Worm (Caenorhabditis elegans): Measurements from ENCODE around the gene F41B4.2.

The F41B4.2 gene

DNA sequence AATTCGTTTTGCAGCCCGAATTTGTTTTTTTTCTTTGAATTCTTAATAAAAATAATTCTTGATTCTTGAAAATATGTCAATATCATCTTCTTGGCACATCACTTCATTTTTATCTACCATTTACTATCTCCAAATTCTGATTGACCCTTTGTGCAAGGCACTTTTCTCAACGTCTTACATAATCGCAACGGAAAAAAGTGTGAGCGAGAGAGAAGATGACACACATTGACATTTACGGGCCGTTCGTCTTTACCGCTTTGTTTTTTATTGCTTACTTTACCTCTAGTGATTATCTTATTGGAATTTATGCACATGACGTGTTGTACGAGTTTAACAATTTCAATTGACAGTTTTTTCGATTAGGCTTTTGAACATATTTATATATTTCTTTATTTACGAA is 13.5 kb upstream of the F41B4.2 start:
- TF ChIP-seq elt-2 (tag; optimal IDR thresholded peaks at IDR 0.05) (peak; percentile 51), dmd-4 (tag; optimal IDR thresholded peaks at IDR 0.05; ENCODE audit: borderline replicate concordance) (no peak), hlh-8 (tag; optimal IDR thresholded peaks at IDR 0.05) (no peak), rnt-1 (tag; optimal IDR thresholded peaks at IDR 0.05) (no peak)

ce11 chrX:6845934-6846333 is 10.9 kb upstream of the F41B4.2 start, which contains the start of gene C53B7.2:
Gene C53B7.2 (plus strand): TSS chrX:6846234.
- TF ChIP-seq gmeb-2 (tag; optimal IDR thresholded peaks at IDR 0.05) (no peak), fkh-10 (GFP tag; optimal IDR thresholded peaks at IDR 0.05) (no peak), lin-11 (tag; optimal IDR thresholded peaks at IDR 0.05) (no peak), madf-2 (tag; optimal IDR thresholded peaks at IDR 0.05) (no peak), Y22D7AL.16 (tag; optimal IDR thresholded peaks at IDR 0.05) (no peak), ceh-2 (tag; optimal IDR thresholded peaks at IDR 0.05) (no peak), ets-4 (tag; optimal IDR thresholded peaks at IDR 0.05) (no peak), pha-4 (tag; optimal IDR thresholded peaks at IDR 0.05) (no peak), sox-4 (tag; optimal IDR thresholded peaks at IDR 0.05) (no peak), rnt-1 (tag; optimal IDR thresholded peaks at IDR 0.05) (no peak), hlh-13 (GFP tag; optimal IDR thresholded peaks at IDR 0.05) (no peak), K09A11.1 (tag; optimal IDR thresholded peaks at IDR 0.05; ENCODE audit: insufficient read depth) (no peak), pat-9 (tag; optimal IDR thresholded peaks at IDR 0.05) (no peak), npax-4 (tag; optimal IDR thresholded peaks at IDR 0.05) (no peak), ama-1 (optimal IDR thresholded peaks at IDR 0.05) (no peak), pqm-1 (tag; optimal IDR thresholded peaks at IDR 0.05) (no peak), lim-6 (tag; optimal IDR thresholded peaks at IDR 0.05) (no peak), dve-1 (tag; optimal IDR thresholded peaks at IDR 0.05) (no peak)

DNA sequence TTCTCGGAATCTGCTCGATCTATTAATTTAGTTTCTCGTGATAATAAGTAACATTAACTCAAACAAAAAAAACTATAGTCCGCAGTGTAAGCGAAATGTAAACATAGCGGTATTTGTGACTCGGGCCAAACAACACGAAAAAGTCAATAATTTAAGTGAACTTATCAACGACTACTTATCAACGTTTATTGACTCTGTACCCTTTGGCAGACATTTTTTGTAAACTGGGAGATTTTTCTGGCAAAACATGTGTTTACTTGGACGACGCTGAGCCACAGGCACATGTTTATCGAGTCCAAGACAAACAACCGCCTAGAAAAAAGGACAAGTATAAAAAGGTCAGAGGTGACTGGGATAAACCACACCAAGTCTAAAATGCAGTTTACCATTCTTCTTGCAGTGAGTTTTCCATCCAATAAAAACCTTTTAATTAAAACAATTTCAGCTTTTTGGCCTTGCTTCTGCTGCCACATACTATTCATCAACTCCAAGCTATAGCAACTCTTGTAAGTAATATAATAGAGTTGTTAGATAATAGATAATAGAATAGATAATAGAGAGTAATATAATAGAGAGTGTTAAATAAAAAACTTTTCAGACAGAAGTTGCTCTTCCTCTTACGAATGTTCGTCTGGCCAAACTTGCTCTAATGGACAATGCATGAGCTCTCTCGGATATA is 9.5 kb upstream of the F41B4.2 start, which contains the start of gene C53B7.3:
Gene C53B7.3 (plus strand): TSS at position 362 of the 679 bp plus-strand sequence.
- no peak for TF ChIP-seq ref-2 (tag; optimal IDR thresholded peaks at IDR 0.05)
- TF ChIP-seq ceh-14 (tag; optimal IDR thresholded peaks at IDR 0.05): no peak
- no peak for TF ChIP-seq Y22D7AL.16 (tag; optimal IDR thresholded peaks at IDR 0.05)
- TF ChIP-seq ztf-16 (tag; optimal IDR thresholded peaks at IDR 0.05): no peak
- TF ChIP-seq pag-3 (tag; optimal IDR thresholded peaks at IDR 0.05; ENCODE audit: borderline replicate concordance): no peak
- TF ChIP-seq hlh-30 (tag; optimal IDR thresholded peaks at IDR 0.05; ENCODE audit: insufficient read depth): no peak
- TF ChIP-seq ceh-6 (GFP tag; optimal IDR thresholded peaks at IDR 0.05): no peak
- no peak for TF ChIP-seq nfya-1 (tag; optimal IDR thresholded peaks at IDR 0.05)
- TF ChIP-seq pqm-1 (tag; optimal IDR thresholded peaks at IDR 0.05): no peak
- no peak for TF ChIP-seq ceh-30 (tag; optimal IDR thresholded peaks at IDR 0.05)
- TF ChIP-seq eyg-1 (tag; optimal IDR thresholded peaks at IDR 0.05): no peak
- TF ChIP-seq unc-42 (tag; optimal IDR thresholded peaks at IDR 0.05): no peak
- TF ChIP-seq F13H6.1 (tag; optimal IDR thresholded peaks at IDR 0.05): no peak

DNA sequence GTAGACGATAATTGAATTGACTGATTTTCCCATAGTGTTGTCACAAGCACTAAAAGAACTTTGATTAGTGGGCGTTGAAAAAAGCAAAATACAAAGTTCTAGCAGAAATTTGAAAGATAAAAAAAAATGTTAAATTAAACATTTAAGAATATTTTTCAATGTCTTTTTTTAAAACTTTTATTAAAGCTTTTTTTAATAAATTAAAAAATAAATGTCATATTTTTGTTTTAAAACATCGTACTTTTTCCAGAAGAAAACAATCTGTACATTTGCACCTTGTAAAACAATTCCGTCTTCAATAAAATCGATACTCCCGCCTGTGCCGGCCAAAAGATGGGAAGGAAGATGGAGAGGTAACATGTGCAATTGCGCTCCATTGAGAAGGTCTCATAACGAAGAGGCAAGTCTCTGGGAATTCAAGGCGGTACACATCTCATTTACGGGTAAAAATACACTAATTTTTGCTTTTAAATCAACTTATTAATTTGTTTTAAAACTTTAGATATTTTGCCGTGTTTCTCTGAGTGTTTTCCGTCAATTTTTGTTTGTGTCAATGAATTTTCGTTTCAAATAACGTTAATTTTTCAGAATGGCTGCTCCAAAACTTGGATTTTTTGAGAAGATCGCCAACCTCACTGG is 5.7 kb upstream of the F41B4.2 start, which contains the start of the genes glr-6 and asg-2:
Gene glr-6 (minus strand): TSS at position 51 of the 639 bp plus-strand sequence.
Gene asg-2 (plus strand): TSS at position 589 of the 639 bp plus-strand sequence.
- TF ChIP-seq fkh-10 (GFP tag; optimal IDR thresholded peaks at IDR 0.05) (no peak), unc-42 (tag; optimal IDR thresholded peaks at IDR 0.05) (peak; percentile 21), ceh-2 (tag; optimal IDR thresholded peaks at IDR 0.05) (no peak), lin-11 (tag; optimal IDR thresholded peaks at IDR 0.05) (no peak), tbx-2 (tag; optimal IDR thresholded peaks at IDR 0.05) (no peak), T23F11.4 (GFP tag; optimal IDR thresholded peaks at IDR 0.05) (no peak), ceh-34 (tag; optimal IDR thresholded peaks at IDR 0.05) (peak; percentile 22), elt-2 (tag; optimal IDR thresholded peaks at IDR 0.05) (peak; percentile 3), mec-3 (tag; optimal IDR thresholded peaks at IDR 0.05; ENCODE audit: borderline replicate concordance) (no peak), ets-4 (tag; optimal IDR thresholded peaks at IDR 0.05) (peak; percentile 24), ceh-6 (GFP tag; optimal IDR thresholded peaks at IDR 0.05) (no peak), pros-1 (tag; optimal IDR thresholded peaks at IDR 0.05) (no peak), ceh-14 (tag; optimal IDR thresholded peaks at IDR 0.05) (no peak), nfya-1 (tag; optimal IDR thresholded peaks at IDR 0.05) (peak; percentile 61), tbx-7 (tag; optimal IDR thresholded peaks at IDR 0.05) (no peak), ceh-45 (GFP tag; IDR thresholded peaks at IDR 0.05) (no peak), ceh-48 (tag; optimal IDR thresholded peaks at IDR 0.05) (peak; percentile 76), ztf-16 (tag; optimal IDR thresholded peaks at IDR 0.05) (no peak), npax-4 (tag; optimal IDR thresholded peaks at IDR 0.05) (no peak), C08G9.2 (tag; optimal IDR thresholded peaks at IDR 0.05) (no peak), pax-1 (tag; optimal IDR thresholded peaks at IDR 0.05) (no peak), ceh-24 (tag; optimal IDR thresholded peaks at IDR 0.05) (no peak), zip-5 (tag; optimal IDR thresholded peaks at IDR 0.05) (no peak), hlh-8 (tag; optimal IDR thresholded peaks at IDR 0.05) (no peak)

Measured in whole organism, late embryonic.